Fruit fly (Drosophila melanogaster) whole organism, embryonic: ENCODE data around the gene CG5909.

Experiments used
- Atf-2 ChIP-seq: fragments of 200-800 bp; sonication (Bioruptor generic); optimal IDR thresholded peaks from 2 replicates; lab custom pipeline; 2016; ENCODE audit warnings: missing biosample characterization, missing genetic modification characterization
- CG10209 ChIP-seq: fragments of 200-800 bp; sonication (Bioruptor generic); optimal IDR thresholded peaks from 3 replicates; lab custom pipeline; 2017; ENCODE audit warnings: missing biosample characterization, mild to moderate bottlenecking, missing genetic modification characterization, missing genetic modification reagents
- CG11504 ChIP-seq: fragments of 200-800 bp; sonication (Bioruptor generic); optimal IDR thresholded peaks from 3 replicates; lab custom pipeline; 2019; ENCODE audit warnings: missing biosample characterization, mild to moderate bottlenecking, missing genetic modification characterization, moderate library complexity
- CG12155 ChIP-seq: fragments of 200-800 bp; sonication (Bioruptor generic); optimal IDR thresholded peaks from 3 replicates; lab custom pipeline; 2016; ENCODE audit warnings: missing biosample characterization, missing genetic modification characterization
- CG12659 ChIP-seq: fragments of 200-800 bp; sonication (Bioruptor generic); optimal IDR thresholded peaks from 3 replicates; lab custom pipeline; 2017; ENCODE audit warnings: mild to moderate bottlenecking, missing biosample characterization, missing genetic modification reagents, missing genetic modification characterization
- CG13296 ChIP-seq: fragments of 200-800 bp; sonication (Bioruptor generic); optimal IDR thresholded peaks from 3 replicates; lab custom pipeline; 2018; ENCODE audit warnings: missing biosample characterization, mild to moderate bottlenecking, missing genetic modification characterization
- CG14710 ChIP-seq: fragments of 200-800 bp; sonication (Bioruptor generic); optimal IDR thresholded peaks from 3 replicates; lab custom pipeline; 2019; ENCODE audit warnings: missing biosample characterization, mild to moderate bottlenecking, missing genetic modification characterization, moderate library complexity
- CG14965 ChIP-seq: fragments of 200-800 bp; sonication (Bioruptor generic); optimal IDR thresholded peaks from 2 replicates; lab custom pipeline; 2016; ENCODE audit warnings: missing biosample characterization, missing genetic modification characterization, borderline replicate concordance
- CG15269 ChIP-seq: fragments of 200-800 bp; sonication (Bioruptor generic); optimal IDR thresholded peaks from 2 replicates; lab custom pipeline; 2018; ENCODE audit warnings: missing biosample characterization, mild to moderate bottlenecking, missing genetic modification characterization, moderate library complexity
- CG16863 ChIP-seq: fragments of 200-800 bp; sonication (Bioruptor generic); optimal IDR thresholded peaks from 3 replicates; lab custom pipeline; 2016; ENCODE audit warnings: missing biosample characterization, missing genetic modification characterization
- CG1792 ChIP-seq: fragments of 200-800 bp; sonication (Bioruptor generic); optimal IDR thresholded peaks from 2 replicates; lab custom pipeline; 2016; ENCODE audit warnings: missing biosample characterization, missing genetic modification characterization
- CG2712 ChIP-seq: fragments of 200-800 bp; optimal IDR thresholded peaks from 3 replicates; lab custom pipeline; 2019; ENCODE audit warnings: missing biosample characterization, mild to moderate bottlenecking, missing genetic modification characterization, moderate library complexity
- CG30020 ChIP-seq: fragments of 200-800 bp; optimal IDR thresholded peaks from 2 replicates; lab custom pipeline; 2019; ENCODE audit warnings: missing biosample characterization, mild to moderate bottlenecking, missing genetic modification characterization, moderate library complexity
- CG32532 ChIP-seq: fragments of 200-800 bp; sonication (Bioruptor generic); IDR thresholded peaks from 2 replicates; pipeline ENCODE4 v1.3.6; 2022; ENCODE audit warnings: missing biosample characterization, missing genetic modification characterization
- CG34422 ChIP-seq: fragments of 200-800 bp; sonication (Bioruptor generic); IDR thresholded peaks from 3 replicates; pipeline ENCODE4 v1.3.6; 2022; ENCODE audit warnings: missing biosample characterization, missing genetic modification characterization
- CG5245 ChIP-seq: fragments of 200-800 bp; sonication (Bioruptor generic); optimal IDR thresholded peaks from 3 replicates; lab custom pipeline; 2016; ENCODE audit warnings: missing biosample characterization, missing genetic modification characterization
- CG7928 ChIP-seq: fragments of 200-800 bp; sonication (Bioruptor generic); optimal IDR thresholded peaks from 2 replicates; lab custom pipeline; 2017; ENCODE audit warnings: missing biosample characterization, mild to moderate bottlenecking, missing genetic modification characterization
- D19A ChIP-seq: fragments of 200-800 bp; optimal IDR thresholded peaks from 3 replicates; lab custom pipeline; 2019; ENCODE audit warnings: missing biosample characterization, mild to moderate bottlenecking, missing genetic modification characterization, moderate library complexity
- D19B ChIP-seq: fragments of 200-800 bp; sonication (Bioruptor generic); optimal IDR thresholded peaks from 2 replicates; lab custom pipeline; 2017; ENCODE audit warnings: missing biosample characterization, mild to moderate bottlenecking, missing genetic modification characterization
- Dbx ChIP-seq: fragments of 200-800 bp; sonication (Bioruptor generic); IDR thresholded peaks from 3 replicates; pipeline ENCODE4 v1.3.6; 2022; ENCODE audit warnings: missing biosample characterization, missing genetic modification characterization
- Deaf1 ChIP-seq: fragments of 200-800 bp; optimal IDR thresholded peaks from 3 replicates; lab custom pipeline; 2019; ENCODE audit warnings: missing biosample characterization, mild to moderate bottlenecking, missing genetic modification characterization, moderate library complexity
- Dll ChIP-seq: fragments of 200-800 bp; sonication (Bioruptor generic); IDR thresholded peaks from 4 replicates; pipeline ENCODE4 v1.3.6; 2022; ENCODE audit warnings: missing biosample characterization, missing genetic modification characterization; ENCODE audit not compliant: partially characterized antibody
- GATAe ChIP-seq: fragments of 200-800 bp; sonication (Bioruptor generic); conservative IDR thresholded peaks from 2 replicates; pipeline ENCODE4 v1.3.6; 2022; ENCODE audit warnings: missing biosample characterization, missing genetic modification characterization
- Hand ChIP-seq: fragments of 200-800 bp; sonication (Bioruptor generic); optimal IDR thresholded peaks from 2 replicates; lab custom pipeline; 2017; ENCODE audit warnings: mild to moderate bottlenecking, missing biosample characterization, missing genetic modification reagents, missing genetic modification characterization
- MESR4 ChIP-seq: fragments of 200-800 bp; sonication (Bioruptor generic); optimal IDR thresholded peaks from 2 replicates; lab custom pipeline; 2018; ENCODE audit warnings: missing biosample characterization, mild to moderate bottlenecking, missing genetic modification characterization, moderate library complexity
- Mrtf ChIP-seq: fragments of 200-800 bp; sonication (Bioruptor generic); IDR thresholded peaks from 3 replicates; pipeline ENCODE4 v1.3.6; 2022; ENCODE audit warnings: missing biosample characterization, missing genetic modification characterization
- NC2β ChIP-seq: fragments of 200-800 bp; sonication (Bioruptor generic); optimal IDR thresholded peaks from 2 replicates; lab custom pipeline; 2016; ENCODE audit warnings: missing biosample characterization, missing genetic modification characterization
- Nf-YC ChIP-seq: fragments of 200-800 bp; optimal IDR thresholded peaks from 3 replicates; lab custom pipeline; 2019; ENCODE audit warnings: missing biosample characterization, mild to moderate bottlenecking, missing genetic modification characterization, moderate library complexity
- Oaz ChIP-seq: fragments of 200-800 bp; sonication (Bioruptor generic); IDR thresholded peaks from 2 replicates; pipeline ENCODE4 v1.3.6; 2022; ENCODE audit warnings: missing biosample characterization, missing genetic modification characterization
- Oli ChIP-seq: fragments of 200-800 bp; sonication (Bioruptor generic); optimal IDR thresholded peaks from 2 replicates; lab custom pipeline; 2018; ENCODE audit warnings: missing biosample characterization, mild to moderate bottlenecking, missing genetic modification characterization, moderate library complexity
- Side ChIP-seq: fragments of 200-800 bp; sonication (Bioruptor generic); optimal IDR thresholded peaks from 2 replicates; lab custom pipeline; 2016; ENCODE audit warnings: missing biosample characterization, missing genetic modification characterization
- ara ChIP-seq: fragments of 200-800 bp; sonication (Bioruptor generic); IDR thresholded peaks from 2 replicates; pipeline ENCODE4 v1.3.6; 2022; ENCODE audit warnings: missing biosample characterization, missing genetic modification characterization
- az2 ChIP-seq: fragments of 200-800 bp; sonication (Bioruptor generic); optimal IDR thresholded peaks from 3 replicates; lab custom pipeline; 2016; ENCODE audit warnings: missing biosample characterization, missing genetic modification characterization
- bab2 ChIP-seq: fragments of 200-800 bp; sonication (Bioruptor generic); optimal IDR thresholded peaks from 2 replicates; lab custom pipeline; 2016; ENCODE audit warnings: missing biosample characterization, missing genetic modification characterization
- br ChIP-seq: fragments of >200 bp; optimal IDR thresholded peaks from 2 replicates; lab custom pipeline; 2017
- caup ChIP-seq: fragments of 200-800 bp; sonication (Bioruptor generic); optimal IDR thresholded peaks from 3 replicates; lab custom pipeline; 2017; ENCODE audit warnings: missing biosample characterization, mild to moderate bottlenecking, missing genetic modification characterization, moderate library complexity; ENCODE audit not compliant: severe bottlenecking
- gcm2 ChIP-seq: fragments of 200-800 bp; sonication (Bioruptor generic); optimal IDR thresholded peaks from 2 replicates; lab custom pipeline; 2016; ENCODE audit warnings: missing biosample characterization, missing genetic modification characterization
- ind ChIP-seq: fragments of 200-800 bp; sonication (Bioruptor generic); optimal IDR thresholded peaks from 3 replicates; lab custom pipeline; 2016; ENCODE audit warnings: missing biosample characterization, missing genetic modification characterization
- klu ChIP-seq: fragments of 200-800 bp; sonication (Bioruptor generic); IDR thresholded peaks from 2 replicates; pipeline ENCODE4 v1.3.6; 2022; ENCODE audit warnings: missing biosample characterization, missing genetic modification characterization
- odd ChIP-seq: fragments of 200-800 bp; sonication (Bioruptor generic); optimal IDR thresholded peaks from 2 replicates; lab custom pipeline; 2017; ENCODE audit warnings: missing biosample characterization, mild to moderate bottlenecking, missing genetic modification characterization
- pan ChIP-seq, 4 experiments: fragments of >200 bp in 3 of 4; fragments of 200-800 bp in 1 of 4; sonication (Bioruptor generic) in 1 of 4; optimal IDR thresholded peaks in 3 of 4; IDR thresholded peaks in 1 of 4; 2 replicates each; pipeline versions ENCODE4 v1.3.6 to Lab custom; 2017 to 2022; ENCODE audit warnings: missing biosample characterization in 2 of 4, missing genetic modification characterization in 2 of 4, mixed read lengths in 1 of 4
- pfk ChIP-seq: fragments of 200-800 bp; sonication (Bioruptor generic); optimal IDR thresholded peaks from 2 replicates; lab custom pipeline; 2018; ENCODE audit warnings: missing biosample characterization, mild to moderate bottlenecking, missing genetic modification characterization, moderate library complexity
- pnt ChIP-seq: fragments of 200-800 bp; sonication (Bioruptor generic); optimal IDR thresholded peaks from 3 replicates; lab custom pipeline; 2016; ENCODE audit warnings: missing biosample characterization, missing genetic modification characterization
- slou ChIP-seq: fragments of 200-800 bp; sonication (Bioruptor generic); optimal IDR thresholded peaks from 3 replicates; lab custom pipeline; 2016; ENCODE audit warnings: missing biosample characterization, missing genetic modification characterization
- sug ChIP-seq: fragments of 200-800 bp; optimal IDR thresholded peaks from 2 replicates; lab custom pipeline; 2019; ENCODE audit warnings: missing biosample characterization, mild to moderate bottlenecking, missing genetic modification characterization, moderate library complexity
- tgo ChIP-seq: fragments of 200-800 bp; sonication (Bioruptor generic); IDR thresholded peaks from 3 replicates; pipeline ENCODE4 v1.3.6; 2022; ENCODE audit warnings: missing biosample characterization, missing genetic modification characterization
- ttk ChIP-seq: fragments of 200-800 bp; sonication (Bioruptor generic); IDR thresholded peaks from 2 replicates; pipeline ENCODE4 v2.1.2; 2022; ENCODE audit warnings: missing biosample characterization, missing genetic modification characterization
- vvl ChIP-seq: fragments of 200-800 bp; sonication (Bioruptor generic); IDR thresholded peaks from 2 replicates; pipeline ENCODE4 v1.3.6; 2022; ENCODE audit warnings: missing biosample characterization, missing genetic modification characterization

The CG5909 gene

DNA sequence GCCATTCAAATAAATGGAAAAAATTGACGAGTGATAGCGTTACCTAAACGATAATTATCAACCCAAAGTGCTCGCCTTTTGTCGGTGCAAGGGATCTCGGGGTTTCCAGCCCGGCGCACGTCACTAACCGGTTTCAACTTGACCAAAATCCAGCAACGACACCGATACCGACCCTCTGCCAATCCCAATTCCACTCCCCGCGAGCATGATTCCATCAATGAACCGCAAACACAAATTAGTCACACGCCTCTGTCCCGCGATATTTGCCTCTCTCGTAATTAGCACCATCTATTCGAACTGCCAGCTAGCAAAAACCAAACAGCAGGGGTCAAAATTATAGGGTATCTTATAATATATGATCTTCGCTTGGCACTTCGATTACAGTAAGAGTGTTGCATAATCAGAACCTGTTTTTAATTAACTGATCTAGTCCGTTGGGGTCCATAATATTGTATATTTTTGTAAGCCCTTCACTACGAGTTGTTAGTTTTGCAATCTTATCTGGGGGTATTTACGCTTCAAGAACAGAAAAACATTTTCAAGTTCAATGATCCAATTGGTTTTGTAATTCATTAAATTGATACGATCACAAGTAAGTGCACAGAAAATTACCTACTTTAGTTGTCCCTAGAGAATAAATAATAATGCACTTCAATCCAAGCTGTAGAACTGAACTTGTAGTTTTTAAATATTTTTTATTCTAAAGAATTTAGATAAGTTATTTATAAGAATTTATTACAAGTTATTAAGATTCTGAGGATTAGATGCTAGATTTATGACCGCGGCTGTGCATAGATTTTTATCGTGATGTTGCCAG lies 7.7 kb upstream of the CG5909 start (continued):
- no peak for TF ChIP-seq br (lab: Kevin White, UChicago)
- TF ChIP-seq Atf-2 (GFP tag; lab: Kevin White, UChicago), result no peak
- TF ChIP-seq CG13296 (GFP tag; lab: Kevin White, UChicago), result peak; percentile 56
- TF ChIP-seq Dbx, result 0 out of 3 replicates have a peak, but pooled peaks have one; percentile 12
- TF ChIP-seq CG12155, result peak; percentile 13
- no peak for TF ChIP-seq pnt (GFP tag; lab: Kevin White, UChicago)
- TF ChIP-seq CG11504 (tag; lab: Kevin White, UChicago), result peak; percentile 79
- no peak for TF ChIP-seq ara
- peak; percentile 22 for TF ChIP-seq gcm2 (GFP tag; lab: Kevin White, UChicago)
- peak; percentile 25; the same call in 1 of the 3 replicates for TF ChIP-seq tgo (GFP tag; lab: Robert Waterston, UW)
- TF ChIP-seq pfk, result no peak
- peak; percentile 39 for TF ChIP-seq odd (GFP tag; lab: Kevin White, UChicago)
- peak; percentile 39 for TF ChIP-seq CG14710 (tag; lab: Kevin White, UChicago)
- TF ChIP-seq D19B (GFP tag; lab: Kevin White, UChicago), result peak; percentile 59
- peak; percentile 28 for TF ChIP-seq CG7928 (GFP tag; lab: Kevin White, UChicago)
- TF ChIP-seq sug, result peak; percentile 43
- peak; percentile 70 for TF ChIP-seq Oli
- TF ChIP-seq klu (GFP tag; lab: Robert Waterston, UW), result 0 out of 2 replicates have a peak, but pooled peaks have one; percentile 9
- no peak for TF ChIP-seq CG14965 (GFP tag; lab: Kevin White, UChicago)
- TF ChIP-seq CG2712 (tag; lab: Kevin White, UChicago), result peak; percentile 48
- TF ChIP-seq Hand (GFP tag; lab: Kevin White, UChicago), result peak; percentile 34
- no peak for TF ChIP-seq Dll (GFP tag; lab: Robert Waterston, UW)
- TF ChIP-seq Side (GFP tag; lab: Kevin White, UChicago), result no peak
- no peak for TF ChIP-seq pan (optimal IDR thresholded peaks at IDR 0.05; lab: Kevin White, UChicago)
- peak in 1 of 2 experiments; percentile 12 for TF ChIP-seq pan (GFP tag; optimal IDR thresholded peaks at IDR 0.05 in 1 of 2, IDR thresholded peaks at IDR 0.05 in 1 of 2)
- no peak for TF ChIP-seq slou (GFP tag; lab: Kevin White, UChicago)
- no peak for TF ChIP-seq NC2β (GFP tag; lab: Kevin White, UChicago)
- TF ChIP-seq CG5245 (GFP tag; lab: Kevin White, UChicago), result no peak
- TF ChIP-seq vvl (GFP tag; lab: Robert Waterston, UW), result 0 out of 2 replicates have a peak, but pooled peaks have one; percentile 45
- no peak for TF ChIP-seq Oaz (GFP tag; lab: Robert Waterston, UW)
- peak; percentile 38 for TF ChIP-seq Deaf1 (tag; lab: Kevin White, UChicago)
- peak; percentile 71 for TF ChIP-seq CG10209 (GFP tag; lab: Kevin White, UChicago)
- peak; percentile 26 for TF ChIP-seq bab2
- no peak for TF ChIP-seq MESR4
- TF ChIP-seq caup (GFP tag; lab: Kevin White, UChicago), result peak; percentile 67
- TF ChIP-seq CG12659 (GFP tag; lab: Kevin White, UChicago), result peak; percentile 62
- peak; percentile 12 for TF ChIP-seq az2 (GFP tag; lab: Kevin White, UChicago)
- TF ChIP-seq CG34422 (GFP tag; lab: Robert Waterston, UW), result peak; percentile 43; the same call in 1 of the 3 replicates
- TF ChIP-seq CG1792 (GFP tag; lab: Kevin White, UChicago), result no peak
- TF ChIP-seq ttk (GFP tag; lab: Robert Waterston, UW), result 0 out of 2 replicates have a peak, but pooled peaks have one; percentile 12
- TF ChIP-seq CG16863 (GFP tag; lab: Kevin White, UChicago), result no peak
- peak; percentile 48; the same call in 1 of the 2 replicates for TF ChIP-seq CG32532 (GFP tag; lab: Robert Waterston, UW)
- peak; percentile 70 for TF ChIP-seq CG15269 (tag; lab: Kevin White, UChicago)
- peak; percentile 40 for TF ChIP-seq Nf-YC
- TF ChIP-seq Mrtf, result 0 out of 3 replicates have a peak, but pooled peaks have one; percentile 7
- TF ChIP-seq D19A, result peak; percentile 55
- TF ChIP-seq CG30020, result no peak
- 0 out of 2 replicates have a peak, but pooled peaks have one; percentile 16 for TF ChIP-seq GATAe
- peak; percentile 48 for TF ChIP-seq ind
